Fruit fly (Drosophila melanogaster) whole organism, embryonic: ENCODE data around the gene CG13700.

Experiments
- CG10209 ChIP-seq: fragments of 200-800 bp; sonication (Bioruptor generic); optimal IDR thresholded peaks from 3 replicates; lab custom pipeline; 2017; ENCODE audit warnings: missing biosample characterization, mild to moderate bottlenecking, missing genetic modification characterization, missing genetic modification reagents
- CG10565 ChIP-seq: fragments of 200-800 bp; sonication (Bioruptor generic); optimal IDR thresholded peaks from 3 replicates; lab custom pipeline; 2016; ENCODE audit warnings: missing biosample characterization, mild to moderate bottlenecking, missing genetic modification characterization
- CG11085 ChIP-seq: fragments of 200-800 bp; sonication (Bioruptor generic); IDR thresholded peaks from 2 replicates; pipeline ENCODE4 v1.3.6; 2022; ENCODE audit warnings: missing biosample characterization, missing genetic modification characterization
- CG14441 ChIP-seq: fragments of 200-800 bp; sonication (Bioruptor generic); IDR thresholded peaks from 2 replicates; pipeline ENCODE4 v1.3.6; 2022; ENCODE audit warnings: missing biosample characterization, missing genetic modification characterization
- CG15073 ChIP-seq: fragments of 200-800 bp; sonication (Bioruptor generic); optimal IDR thresholded peaks from 2 replicates; lab custom pipeline; 2016; ENCODE audit warnings: missing biosample characterization, missing genetic modification characterization
- CG15601 ChIP-seq: fragments of 200-800 bp; sonication (Bioruptor generic); optimal IDR thresholded peaks from 3 replicates; lab custom pipeline; 2019; ENCODE audit warnings: missing biosample characterization, mild to moderate bottlenecking, missing genetic modification characterization, moderate library complexity
- CG17328 ChIP-seq: fragments of 200-800 bp; sonication (Bioruptor generic); IDR thresholded peaks from 2 replicates; pipeline ENCODE4 v1.3.6; 2022; ENCODE audit warnings: missing biosample characterization, missing genetic modification characterization
- CG17802 ChIP-seq: fragments of 200-800 bp; sonication (Bioruptor generic); optimal IDR thresholded peaks from 2 replicates; lab custom pipeline; 2018; ENCODE audit warnings: missing biosample characterization, mild to moderate bottlenecking, missing genetic modification characterization, moderate library complexity
- CG18599 ChIP-seq: fragments of 200-800 bp; sonication (Bioruptor generic); optimal IDR thresholded peaks from 3 replicates; lab custom pipeline; 2017; ENCODE audit warnings: missing biosample characterization, missing genetic modification characterization, mild to moderate bottlenecking, moderate library complexity, missing genetic modification reagents
- CG2120 ChIP-seq: fragments of 200-800 bp; sonication (Bioruptor generic); optimal IDR thresholded peaks from 3 replicates; lab custom pipeline; 2016; ENCODE audit warnings: missing biosample characterization, missing genetic modification characterization
- CG2199 ChIP-seq: fragments of 200-800 bp; sonication (Bioruptor generic); IDR thresholded peaks from 3 replicates; pipeline ENCODE4 v1.3.6; 2022; ENCODE audit warnings: missing biosample characterization, missing genetic modification characterization
- CG2875 ChIP-seq: fragments of 200-800 bp; sonication (Bioruptor generic); optimal IDR thresholded peaks from 2 replicates; lab custom pipeline; 2017; ENCODE audit warnings: missing biosample characterization, mild to moderate bottlenecking, missing genetic modification characterization, missing genetic modification reagents
- CG42726 ChIP-seq: fragments of 200-800 bp; sonication (Bioruptor generic); IDR thresholded peaks from 2 replicates; pipeline ENCODE4 v1.3.6; 2022; ENCODE audit warnings: missing biosample characterization, missing genetic modification characterization; ENCODE audit not compliant: partially characterized antibody
- CG43689 ChIP-seq: fragments of 200-800 bp; sonication (Bioruptor generic); IDR thresholded peaks from 2 replicates; pipeline ENCODE4 v1.3.6; 2022; ENCODE audit warnings: missing biosample characterization, missing genetic modification characterization
- CG5245 ChIP-seq: fragments of 200-800 bp; sonication (Bioruptor generic); optimal IDR thresholded peaks from 3 replicates; lab custom pipeline; 2016; ENCODE audit warnings: missing biosample characterization, missing genetic modification characterization
- CG6791 ChIP-seq: fragments of 200-800 bp; sonication (Bioruptor generic); IDR thresholded peaks from 3 replicates; pipeline ENCODE4 v1.3.6; 2022; ENCODE audit warnings: missing biosample characterization, missing genetic modification characterization; ENCODE audit not compliant: partially characterized antibody
- CG6854 ChIP-seq: fragments of 200-800 bp; sonication (Bioruptor generic); optimal IDR thresholded peaks from 3 replicates; lab custom pipeline; 2017; ENCODE audit warnings: missing biosample characterization, mild to moderate bottlenecking, missing genetic modification characterization
- CG7556 ChIP-seq: fragments of 200-800 bp; sonication (Bioruptor generic); optimal IDR thresholded peaks from 2 replicates; lab custom pipeline; 2017; ENCODE audit warnings: missing biosample characterization, mild to moderate bottlenecking, missing genetic modification characterization
- CG9932 ChIP-seq: fragments of 200-800 bp; sonication (Bioruptor generic); IDR thresholded peaks from 2 replicates; pipeline ENCODE4 v1.3.6; 2022; ENCODE audit warnings: missing biosample characterization, missing genetic modification characterization
- Chrac-16 ChIP-seq: fragments of 200-800 bp; sonication (Bioruptor generic); optimal IDR thresholded peaks from 3 replicates; lab custom pipeline; 2016; ENCODE audit warnings: missing biosample characterization, missing genetic modification characterization
- Dref ChIP-seq: fragments of 200-800 bp; sonication (Bioruptor generic); IDR thresholded peaks from 2 replicates; pipeline ENCODE4 v1.3.6; 2022; ENCODE audit warnings: missing biosample characterization, missing genetic modification characterization
- H2.0 ChIP-seq: fragments of 200-800 bp; sonication (Bioruptor generic); IDR thresholded peaks from 2 replicates; pipeline ENCODE4 v1.3.6; 2022; ENCODE audit warnings: missing biosample characterization, missing genetic modification characterization
- HLH54F ChIP-seq: fragments of 200-800 bp; sonication (Bioruptor generic); optimal IDR thresholded peaks from 3 replicates; lab custom pipeline; 2016; ENCODE audit warnings: missing biosample characterization, missing genetic modification characterization
- HmgD ChIP-seq: fragments of 200-800 bp; sonication (Bioruptor generic); optimal IDR thresholded peaks from 3 replicates; lab custom pipeline; 2016; ENCODE audit warnings: missing biosample characterization, missing genetic modification characterization
- Hr3 ChIP-seq: fragments of 200-800 bp; sonication (Bioruptor generic); optimal IDR thresholded peaks from 3 replicates; lab custom pipeline; 2016; ENCODE audit warnings: missing biosample characterization, missing genetic modification characterization
- Hr39 ChIP-seq: fragments of >200 bp; optimal IDR thresholded peaks from 2 replicates; lab custom pipeline; 2017
- MBD-R2 ChIP-seq: fragments of 200-800 bp; sonication (Bioruptor generic); IDR thresholded peaks from 2 replicates; pipeline ENCODE4 v1.3.6; 2022; ENCODE audit warnings: missing biosample characterization, missing genetic modification characterization
- Neu2 ChIP-seq: fragments of 200-800 bp; sonication (Bioruptor generic); optimal IDR thresholded peaks from 3 replicates; lab custom pipeline; 2016; ENCODE audit warnings: missing biosample characterization, missing genetic modification characterization, borderline replicate concordance
- Pdp1 ChIP-seq, 2 experiments: fragments of 200-800 bp; sonication (Bioruptor generic); optimal IDR thresholded peaks; 3 replicates each; lab custom pipeline; 2016; ENCODE audit warnings: missing biosample characterization in 2 of 2, missing genetic modification characterization in 2 of 2, mild to moderate bottlenecking in 1 of 2, moderate library complexity in 1 of 2
- Sry-δ ChIP-seq: fragments of 200-800 bp; sonication (Bioruptor generic); optimal IDR thresholded peaks from 2 replicates; lab custom pipeline; 2016; ENCODE audit warnings: missing biosample characterization, missing genetic modification characterization
- bowl ChIP-seq: fragments of 200-800 bp; sonication (Bioruptor generic); IDR thresholded peaks from 2 replicates; pipeline ENCODE4 v1.3.6; 2022; ENCODE audit warnings: missing biosample characterization, missing genetic modification characterization
- bsh ChIP-seq, 2 experiments: fragments of 200-800 bp; sonication (Bioruptor generic); optimal IDR thresholded peaks; 2 replicates each; lab custom pipeline; 2017 to 2018; ENCODE audit warnings: mild to moderate bottlenecking in 2 of 2, missing biosample characterization in 2 of 2, missing genetic modification characterization in 2 of 2, moderate library complexity in 1 of 2
- cad ChIP-seq: fragments of >200 bp; optimal IDR thresholded peaks from 2 replicates; lab custom pipeline; 2017; ENCODE audit warnings: missing biosample characterization, missing genetic modification characterization
- crol ChIP-seq: fragments of 200-800 bp; sonication (Bioruptor generic); IDR thresholded peaks from 2 replicates; pipeline ENCODE4 v1.3.6; 2022; ENCODE audit warnings: missing biosample characterization, missing genetic modification characterization
- crp ChIP-seq, 2 experiments: fragments of 200-800 bp; sonication (Bioruptor generic); optimal IDR thresholded peaks; 2 replicates in 1 of 2; 3 replicates in 1 of 2; lab custom pipeline; 2017; ENCODE audit warnings: missing biosample characterization in 2 of 2, missing genetic modification characterization in 2 of 2, mild to moderate bottlenecking in 1 of 2, moderate library complexity in 1 of 2
- ewg ChIP-seq: fragments of 200-800 bp; sonication (Bioruptor generic); optimal IDR thresholded peaks from 3 replicates; lab custom pipeline; 2017; ENCODE audit warnings: mild to moderate bottlenecking, missing biosample characterization, missing genetic modification reagents, missing genetic modification characterization
- gfzf ChIP-seq: fragments of 200-800 bp; sonication (Bioruptor generic); optimal IDR thresholded peaks from 2 replicates; lab custom pipeline; 2016; ENCODE audit warnings: missing biosample characterization, mild to moderate bottlenecking, missing genetic modification characterization, moderate library complexity
- grn ChIP-seq: fragments of 200-800 bp; sonication (Bioruptor generic); optimal IDR thresholded peaks from 3 replicates; lab custom pipeline; 2017; ENCODE audit warnings: missing biosample characterization, missing genetic modification characterization
- gsb ChIP-seq: fragments of 200-800 bp; sonication (Bioruptor generic); IDR thresholded peaks from 2 replicates; pipeline ENCODE4 v1.3.6; 2022; ENCODE audit warnings: missing biosample characterization, missing genetic modification characterization
- her ChIP-seq: fragments of 200-800 bp; sonication (Bioruptor generic); optimal IDR thresholded peaks from 2 replicates; lab custom pipeline; 2016; ENCODE audit warnings: missing biosample characterization, missing genetic modification characterization
- kay ChIP-seq: fragments of 200-800 bp; sonication (Bioruptor generic); optimal IDR thresholded peaks from 2 replicates; lab custom pipeline; 2016; ENCODE audit warnings: missing biosample characterization, missing genetic modification characterization
- onecut ChIP-seq: fragments of 200-800 bp; sonication (Bioruptor generic); IDR thresholded peaks from 2 replicates; pipeline ENCODE4 v1.3.6; 2022; ENCODE audit warnings: missing biosample characterization, missing genetic modification characterization
- repo ChIP-seq: fragments of 200-800 bp; sonication (Bioruptor generic); optimal IDR thresholded peaks from 2 replicates; lab custom pipeline; 2016; ENCODE audit warnings: missing biosample characterization, missing genetic modification characterization
- scrt ChIP-seq: fragments of 200-800 bp; sonication (Bioruptor generic); optimal IDR thresholded peaks from 2 replicates; lab custom pipeline; 2018; ENCODE audit warnings: missing biosample characterization, mild to moderate bottlenecking, missing genetic modification characterization, moderate library complexity
- seq ChIP-seq: fragments of 200-800 bp; sonication (Bioruptor generic); IDR thresholded peaks from 2 replicates; pipeline ENCODE4 v1.3.6; 2022; ENCODE audit warnings: missing biosample characterization, missing genetic modification characterization
- trem ChIP-seq: fragments of 200-800 bp; optimal IDR thresholded peaks from 3 replicates; lab custom pipeline; 2019; ENCODE audit warnings: missing biosample characterization, mild to moderate bottlenecking, missing genetic modification characterization, moderate library complexity
- ttk ChIP-seq: fragments of 200-800 bp; sonication (Bioruptor generic); IDR thresholded peaks from 2 replicates; pipeline ENCODE4 v2.1.2; 2022; ENCODE audit warnings: missing biosample characterization, missing genetic modification characterization
- tup ChIP-seq: fragments of 200-800 bp; sonication (Bioruptor generic); optimal IDR thresholded peaks from 2 replicates; lab custom pipeline; 2016; ENCODE audit warnings: missing biosample characterization, mild to moderate bottlenecking, missing genetic modification characterization, moderate library complexity
- wek ChIP-seq: fragments of 200-800 bp; sonication (Bioruptor generic); optimal IDR thresholded peaks from 3 replicates; lab custom pipeline; 2018; ENCODE audit warnings: missing biosample characterization, mild to moderate bottlenecking, missing genetic modification characterization, moderate library complexity
- wor ChIP-seq: fragments of 200-800 bp; sonication (Bioruptor generic); IDR thresholded peaks from 2 replicates; pipeline ENCODE4 v1.3.6; 2022; ENCODE audit warnings: missing biosample characterization, missing genetic modification characterization
- yki ChIP-seq: fragments of >200 bp; optimal IDR thresholded peaks from 3 replicates; lab custom pipeline; 2018

The CG13700 gene

dm6 chr3L:18348664-18349063, 47.6 kb upstream of the CG13700 start (continued):
- TF ChIP-seq CG2120 (GFP tag; lab: Kevin White, UChicago) (peak; percentile 25), yki (lab: Kevin White, UChicago) (no peak), crp (GFP tag; optimal IDR thresholded peaks at IDR 0.05; lab: Kevin White, UChicago) (peak in 1 of 2 experiments; percentile 11), CG15073 (peak; percentile 34), CG2199 (GFP tag; lab: Robert Waterston, UW) (no peak), crol (no peak), CG18599 (peak; percentile 61), CG9932 (no peak), CG17802 (tag; lab: Kevin White, UChicago) (peak; percentile 28), Chrac-16 (GFP tag; lab: Kevin White, UChicago) (peak; percentile 86), CG10209 (GFP tag; lab: Kevin White, UChicago) (peak; percentile 81), wek (no peak), gsb (no peak), seq (GFP tag; lab: Robert Waterston, UW) (peak; percentile 43; the same call in 1 of the 2 replicates), HLH54F (GFP tag; lab: Kevin White, UChicago) (no peak), ewg (peak; percentile 17), CG17328 (GFP tag; lab: Robert Waterston, UW) (peak; percentile 65), H2.0 (GFP tag; lab: Robert Waterston, UW) (0 out of 2 replicates have a peak, but pooled peaks have one; percentile 20), onecut (GFP tag; lab: Robert Waterston, UW) (peak; percentile 45; the same call in 1 of the 2 replicates), bowl (GFP tag; lab: Robert Waterston, UW) (no peak), kay (peak; percentile 45), Hr39 (lab: Kevin White, UChicago) (no peak), cad (no peak), repo (GFP tag; lab: Kevin White, UChicago) (no peak), ttk (GFP tag; lab: Robert Waterston, UW) (peak; percentile 34), her (no peak), Sry-δ (GFP tag; lab: Kevin White, UChicago) (no peak), Neu2 (GFP tag; lab: Kevin White, UChicago) (no peak), scrt (no peak), CG6854 (GFP tag; lab: Kevin White, UChicago) (peak; percentile 26), CG42726 (GFP tag; lab: Robert Waterston, UW) (no peak), trem (peak; percentile 89), grn (GFP tag; lab: Kevin White, UChicago) (no peak), tup (GFP tag; lab: Kevin White, UChicago) (no peak), bsh (GFP tag; optimal IDR thresholded peaks at IDR 0.05; lab: Kevin White, UChicago) (peak in 1 of 2 experiments; percentile 89), CG43689 (no peak), Pdp1 (GFP tag; optimal IDR thresholded peaks at IDR 0.05; lab: Kevin White, UChicago) (peak; percentile 58 to 64), CG6791 (GFP tag; lab: Robert Waterston, UW) (no peak), gfzf (GFP tag; lab: Kevin White, UChicago) (no peak), HmgD (no peak), CG11085 (GFP tag; lab: Robert Waterston, UW) (no peak), CG7556 (GFP tag; lab: Kevin White, UChicago) (peak; percentile 88), CG15601 (tag; lab: Kevin White, UChicago) (peak; percentile 72), CG14441 (peak; percentile 15; the same call in 1 of the 2 replicates), MBD-R2 (no peak), CG2875 (GFP tag; lab: Kevin White, UChicago) (peak; percentile 71), Dref (no peak), wor (GFP tag; lab: Robert Waterston, UW) (peak; percentile 39; the same call in 1 of the 2 replicates), Hr3 (GFP tag; lab: Kevin White, UChicago) (peak; percentile 62), CG10565 (GFP tag; lab: Kevin White, UChicago) (peak; percentile 17), CG5245 (GFP tag; lab: Kevin White, UChicago) (peak; percentile 67)
